Fruit fly (Drosophila melanogaster): ENCODE measurements around the gene atk.
A peak's percentile ranks its signal among the peaks of the same experiment; 100 is the strongest.

atk gene

DNA sequence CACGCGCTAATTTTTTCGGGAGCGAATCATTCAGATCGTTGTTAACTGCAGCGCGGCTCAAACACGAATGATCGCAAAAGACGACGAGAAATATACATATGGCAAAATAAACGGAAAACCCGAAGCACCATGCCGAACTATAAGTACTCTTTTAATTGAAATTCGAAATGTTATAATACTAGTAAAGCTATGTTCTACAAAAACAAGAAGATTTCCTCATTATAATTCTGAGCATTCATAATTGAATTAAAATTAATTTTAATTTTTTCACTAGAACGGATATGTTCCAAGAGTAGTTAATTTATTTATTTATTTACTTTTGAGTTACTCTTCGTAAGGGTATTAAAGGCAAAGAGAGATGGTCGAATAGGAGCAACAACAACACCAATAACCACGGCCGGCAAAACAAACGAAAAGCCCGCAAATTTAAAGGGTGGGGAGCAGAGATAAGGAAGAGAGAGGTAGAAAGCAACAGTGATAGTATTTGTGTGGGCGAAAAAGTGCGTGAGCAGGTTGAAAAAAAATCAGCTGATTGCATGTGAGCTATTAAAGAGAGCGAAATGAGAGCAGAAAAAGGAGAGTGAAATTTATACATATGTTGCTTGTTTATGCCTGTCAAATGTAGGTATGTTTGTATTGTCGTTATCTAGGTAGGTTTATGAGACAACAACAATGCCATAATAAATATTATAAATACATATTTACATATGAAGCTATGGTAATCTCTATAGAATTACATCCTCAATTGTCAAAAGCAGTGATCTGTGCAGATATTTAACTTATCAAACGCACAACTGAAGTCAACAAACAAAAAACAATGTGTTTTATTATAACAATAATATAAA lies 29.0 kb upstream of the atk start:
- peak; percentile 36 for TF ChIP-seq fu2 (GFP tag; optimal IDR thresholded peaks at IDR 0.05)
- TF ChIP-seq twi (tag; optimal IDR thresholded peaks at IDR 0.05), result peak; percentile 5
- peak; percentile 72 for TF ChIP-seq HHEX (GFP tag; optimal IDR thresholded peaks at IDR 0.05)
- no peak for TF ChIP-seq vnd (GFP tag; IDR thresholded peaks at IDR 0.05; ENCODE audit: partially characterized antibody)
- peak; percentile 75 for TF ChIP-seq al (GFP tag; IDR thresholded peaks at IDR 0.05)
- TF ChIP-seq CG10959 (GFP tag; IDR thresholded peaks at IDR 0.05), result no peak
- TF ChIP-seq esg (GFP tag; conservative IDR thresholded peaks at IDR 0.05), result peak; percentile 64
- TF ChIP-seq CG10267 (tag; optimal IDR thresholded peaks at IDR 0.05), result peak; percentile 69
- TF ChIP-seq CG2129 (GFP tag; IDR thresholded peaks at IDR 0.05; ENCODE audit: partially characterized antibody), result no peak
- no peak for TF ChIP-seq tx (GFP tag; optimal IDR thresholded peaks at IDR 0.05)
- TF ChIP-seq Fer1 (GFP tag; optimal IDR thresholded peaks at IDR 0.05), result peak; percentile 80
- TF ChIP-seq CG3407 (GFP tag; optimal IDR thresholded peaks at IDR 0.05), result peak; percentile 35
- peak; percentile 23 for TF ChIP-seq CG12219 (GFP tag; optimal IDR thresholded peaks at IDR 0.05)
- TF ChIP-seq Dip2 (GFP tag; IDR thresholded peaks at IDR 0.05), result no peak
- TF ChIP-seq pros (GFP tag; optimal IDR thresholded peaks at IDR 0.05), result no peak
- peak in 1 of 3 experiments; percentile 20 for TF ChIP-seq lola (GFP tag; optimal IDR thresholded peaks at IDR 0.05)
- TF ChIP-seq CG3847 (GFP tag; IDR thresholded peaks at IDR 0.05), result peak; percentile 72
- TF ChIP-seq Ptx1 (GFP tag; IDR thresholded peaks at IDR 0.05), result peak; percentile 87
- no peak for TF ChIP-seq Elba2 (GFP tag; optimal IDR thresholded peaks at IDR 0.05)
- TF ChIP-seq Hr3 (GFP tag; optimal IDR thresholded peaks at IDR 0.05), result peak; percentile 60
- TF ChIP-seq CoRest (tag; optimal IDR thresholded peaks at IDR 0.05), result peak; percentile 73
- TF ChIP-seq zfh2 (GFP tag; optimal IDR thresholded peaks at IDR 0.05), result peak; percentile 39
- TF ChIP-seq CG6654 (GFP tag; optimal IDR thresholded peaks at IDR 0.05), result peak; percentile 10
- TF ChIP-seq dm (GFP tag; optimal IDR thresholded peaks at IDR 0.05), result no peak
- no peak for TF ChIP-seq CkIIα-i1 (GFP tag; IDR thresholded peaks at IDR 0.05)
- no peak for TF ChIP-seq Dfd (GFP tag; optimal IDR thresholded peaks at IDR 0.05)
- no peak for TF ChIP-seq CG4282 (GFP tag; optimal IDR thresholded peaks at IDR 0.05)
- TF ChIP-seq disco-r (GFP tag; optimal IDR thresholded peaks at IDR 0.05), result no peak
- TF ChIP-seq CG17359 (tag; optimal IDR thresholded peaks at IDR 0.05), result peak; percentile 76
- no peak for TF ChIP-seq CG12071 (GFP tag; optimal IDR thresholded peaks at IDR 0.05)
- peak; percentile 19 for TF ChIP-seq sd (tag; optimal IDR thresholded peaks at IDR 0.05)
- TF ChIP-seq HmgZ (tag; optimal IDR thresholded peaks at IDR 0.05), result peak; percentile 55
- peak; percentile 74 for TF ChIP-seq Deaf1 (tag; optimal IDR thresholded peaks at IDR 0.05)
- TF ChIP-seq CrebB (tag; optimal IDR thresholded peaks at IDR 0.05), result peak; percentile 28
- TF ChIP-seq CG8281 (tag; optimal IDR thresholded peaks at IDR 0.05), result no peak
- TF ChIP-seq cad (GFP tag; optimal IDR thresholded peaks at IDR 0.05), result no peak
- TF ChIP-seq bowl (GFP tag; IDR thresholded peaks at IDR 0.05), result no peak
- TF ChIP-seq CG16813 (GFP tag; IDR thresholded peaks at IDR 0.05; ENCODE audit: partially characterized antibody), result no peak
- TF ChIP-seq CG12942 (GFP tag; optimal IDR thresholded peaks at IDR 0.05), result peak; percentile 45
- peak; percentile 72 for TF ChIP-seq cwo (GFP tag; optimal IDR thresholded peaks at IDR 0.05)
- TF ChIP-seq vfl (GFP tag; optimal IDR thresholded peaks at IDR 0.05), result peak; percentile 41
- TF ChIP-seq GATAe (GFP tag; conservative IDR thresholded peaks at IDR 0.05), result 0 out of 2 replicates have a peak, but pooled peaks have one; percentile 27
- peak; percentile 83 for TF ChIP-seq slbo (GFP tag; IDR thresholded peaks at IDR 0.05)
- TF ChIP-seq CG12155 (GFP tag; optimal IDR thresholded peaks at IDR 0.05), result peak; percentile 72
- peak; percentile 90 for TF ChIP-seq vvl (GFP tag; IDR thresholded peaks at IDR 0.05)
- peak; percentile 56 for TF ChIP-seq Ssrp (tag; optimal IDR thresholded peaks at IDR 0.05)
- TF ChIP-seq dmrt99B (tag; optimal IDR thresholded peaks at IDR 0.05), result peak; percentile 85
- TF ChIP-seq CG9817 (tag; optimal IDR thresholded peaks at IDR 0.05), result peak; percentile 27
- peak; percentile 29 for TF ChIP-seq cg (GFP tag; optimal IDR thresholded peaks at IDR 0.05)
